Worm (Caenorhabditis elegans) whole organism, L3 larva: ENCODE data around the gene igeg-2.

Experiments used
- R02D3.7 ChIP-seq: fragments of 150-350 bp; optimal IDR thresholded peaks from 2 replicates; lab custom pipeline; 2014; ENCODE audit warnings: missing biosample characterization, missing genetic modification characterization
- aly-2 ChIP-seq: fragments of 150-350 bp; optimal IDR thresholded peaks from 2 replicates; lab custom pipeline; 2014; ENCODE audit warnings: missing biosample characterization, missing genetic modification characterization
- ceh-28 ChIP-seq: fragments of 150-350 bp; optimal IDR thresholded peaks from 2 replicates; lab custom pipeline; 2014; ENCODE audit warnings: missing biosample characterization, missing genetic modification reagents, missing genetic modification characterization
- ceh-9 ChIP-seq: sonication (generic microtip); optimal IDR thresholded peaks from 2 replicates; lab custom pipeline; 2018; ENCODE audit warnings: missing biosample characterization, missing genetic modification characterization
- daf-12 ChIP-seq: fragments of 150-350 bp; optimal IDR thresholded peaks from 2 replicates; lab custom pipeline; 2014; ENCODE audit warnings: missing biosample characterization, missing genetic modification reagents, missing genetic modification characterization
- egl-27 ChIP-seq: sonication (generic microtip); optimal IDR thresholded peaks from 4 replicates; lab custom pipeline; 2017; ENCODE audit warnings: missing biosample characterization, missing genetic modification reagents, missing genetic modification characterization
- egl-5 ChIP-seq: fragments of 150-350 bp; optimal IDR thresholded peaks from 2 replicates; lab custom pipeline; 2017; ENCODE audit warnings: missing biosample characterization, missing genetic modification reagents, missing genetic modification characterization, inconsistent platforms
- elt-2 ChIP-seq: sonication (generic microtip); optimal IDR thresholded peaks from 2 replicates; lab custom pipeline; 2016; ENCODE audit warnings: missing genetic modification reagents, mild to moderate bottlenecking, missing genetic modification characterization, missing compliant biosample characterization
- elt-3 ChIP-seq, 3 experiments: fragments of 150-350 bp in 1 of 3; sonication (generic microtip) in 2 of 3; optimal IDR thresholded peaks; 2 replicates in 2 of 3; 4 replicates in 1 of 3; lab custom pipeline; 2014 to 2017; ENCODE audit warnings: missing biosample characterization in 3 of 3, missing genetic modification characterization in 3 of 3
- eor-1 ChIP-seq, 2 experiments: fragments of 150-350 bp; optimal IDR thresholded peaks; 2 replicates each; lab custom pipeline; 2014 to 2018; ENCODE audit warnings: missing biosample characterization in 2 of 2, missing genetic modification characterization in 2 of 2
- fkh-10 ChIP-seq: sonication (generic microtip); optimal IDR thresholded peaks from 2 replicates; lab custom pipeline; 2017; ENCODE audit warnings: missing biosample characterization, missing genetic modification reagents, missing genetic modification characterization
- fkh-2 ChIP-seq: fragments of 150-350 bp; optimal IDR thresholded peaks from 2 replicates; lab custom pipeline; 2014; ENCODE audit warnings: missing biosample characterization, missing genetic modification reagents, missing genetic modification characterization
- hmg-11 ChIP-seq: sonication (generic microtip); optimal IDR thresholded peaks from 2 replicates; lab custom pipeline; 2016; ENCODE audit warnings: missing genetic modification characterization, missing compliant biosample characterization
- jun-1 ChIP-seq: fragments of 150-350 bp; optimal IDR thresholded peaks from 2 replicates; lab custom pipeline; 2014; ENCODE audit warnings: missing biosample characterization, missing genetic modification reagents, missing genetic modification characterization
- lin-39 ChIP-seq: fragments of 150-350 bp; optimal IDR thresholded peaks from 2 replicates; lab custom pipeline; 2018; ENCODE audit warnings: missing biosample characterization, missing genetic modification reagents, missing genetic modification characterization
- lsy-12 ChIP-seq: sonication (generic microtip); optimal IDR thresholded peaks from 2 replicates; lab custom pipeline; 2016; ENCODE audit warnings: mild to moderate bottlenecking, missing genetic modification characterization, missing compliant biosample characterization
- mdl-1 ChIP-seq: fragments of 150-350 bp; optimal IDR thresholded peaks from 2 replicates; lab custom pipeline; 2014; ENCODE audit warnings: missing biosample characterization, missing genetic modification characterization
- nfya-1 ChIP-seq: sonication (generic microtip); optimal IDR thresholded peaks from 2 replicates; lab custom pipeline; 2017; ENCODE audit warnings: missing genetic modification characterization, mild to moderate bottlenecking, missing compliant biosample characterization, antibody characterized with exemption, moderate library complexity; ENCODE audit not compliant: insufficient read depth
- nhr-11 ChIP-seq: fragments of 150-350 bp; optimal IDR thresholded peaks from 2 replicates; lab custom pipeline; 2014; ENCODE audit warnings: missing biosample characterization, missing genetic modification characterization
- nhr-23 ChIP-seq: fragments of 150-350 bp; optimal IDR thresholded peaks from 2 replicates; lab custom pipeline; 2014; ENCODE audit warnings: missing biosample characterization, missing genetic modification reagents, missing genetic modification characterization
- nhr-25 ChIP-seq: sonication (generic microtip); optimal IDR thresholded peaks from 2 replicates; lab custom pipeline; 2017; ENCODE audit warnings: missing biosample characterization, missing genetic modification characterization
- nhr-28 ChIP-seq: fragments of 150-350 bp; optimal IDR thresholded peaks from 2 replicates; lab custom pipeline; 2014; ENCODE audit warnings: missing biosample characterization, missing genetic modification characterization
- nhr-43 ChIP-seq: sonication (generic microtip); optimal IDR thresholded peaks from 2 replicates; lab custom pipeline; 2016; ENCODE audit warnings: mild to moderate bottlenecking, missing genetic modification characterization, missing compliant biosample characterization; ENCODE audit not compliant: poor library complexity, severe bottlenecking
- nhr-67 ChIP-seq: fragments of 150-350 bp; optimal IDR thresholded peaks from 2 replicates; lab custom pipeline; 2014; ENCODE audit warnings: missing biosample characterization, missing genetic modification characterization
- pha-4 ChIP-seq: fragments of 150-350 bp; optimal IDR thresholded peaks from 2 replicates; lab custom pipeline; 2014; ENCODE audit warnings: missing biosample characterization, missing genetic modification reagents, missing genetic modification characterization
- pqm-1 ChIP-seq: fragments of 150-350 bp; optimal IDR thresholded peaks from 2 replicates; lab custom pipeline; 2017; ENCODE audit warnings: missing biosample characterization, missing genetic modification characterization, inconsistent platforms
- skn-1 ChIP-seq: fragments of 150-350 bp; optimal IDR thresholded peaks from 2 replicates; lab custom pipeline; 2014; ENCODE audit warnings: missing biosample characterization, missing genetic modification characterization
- snpc-4 ChIP-seq: fragments of 150-350 bp; optimal IDR thresholded peaks from 2 replicates; lab custom pipeline; 2014; ENCODE audit warnings: missing biosample characterization, missing genetic modification characterization
- tbx-2 ChIP-seq: sonication (generic microtip); optimal IDR thresholded peaks from 2 replicates; lab custom pipeline; 2016; ENCODE audit warnings: mild to moderate bottlenecking, missing genetic modification characterization, missing compliant biosample characterization
- unc-39 ChIP-seq: sonication (generic microtip); optimal IDR thresholded peaks from 4 replicates; lab custom pipeline; 2017; ENCODE audit warnings: missing biosample characterization, missing genetic modification characterization
- zag-1 ChIP-seq: fragments of 150-350 bp; optimal IDR thresholded peaks from 2 replicates; lab custom pipeline; 2014; ENCODE audit warnings: missing biosample characterization, missing genetic modification characterization
- ztf-4 ChIP-seq: fragments of 150-350 bp; optimal IDR thresholded peaks from 2 replicates; lab custom pipeline; 2014; ENCODE audit warnings: missing biosample characterization, missing genetic modification characterization

The igeg-2 gene

ce11 chrX:11467320-11467732 lies 20.9 kb upstream of the igeg-2 start (continued):
- TF ChIP-seq elt-3 (tag; optimal IDR thresholded peaks at IDR 0.05; lab: Kevin White, UChicago), result no peak

ce11 chrX:11466444-11467319 lies 20.2 kb upstream of the igeg-2 start:
- peak; percentile 83 for TF ChIP-seq pha-4 (tag; lab: Kevin White, UChicago)
- no peak for TF ChIP-seq zag-1 (tag; lab: Kevin White, UChicago)
- TF ChIP-seq, all 47 proteins: peak for 1

ce11 chrX:11465215-11465614 lies 18.8 kb upstream of the igeg-2 start, which contains the start of gene lin-14:
Gene lin-14, plus strand, starts transcription at chrX:11465560.
- TF ChIP-seq nhr-25 (tag; lab: Kevin White, UChicago) (peak; percentile 76), mdl-1 (no peak), snpc-4 (tag; lab: Kevin White, UChicago) (peak; percentile 15), skn-1 (tag; lab: Kevin White, UChicago) (peak; percentile 41), elt-3 (tag; optimal IDR thresholded peaks at IDR 0.05; lab: Kevin White, UChicago) (no peak), daf-12 (tag; lab: Kevin White, UChicago) (peak; percentile 23), eor-1 (tag; optimal IDR thresholded peaks at IDR 0.05; lab: Kevin White, UChicago) (no peak), nhr-23 (tag; lab: Kevin White, UChicago) (peak; percentile 82), ceh-28 (tag; lab: Kevin White, UChicago) (peak; percentile 21), R02D3.7 (tag; lab: Kevin White, UChicago) (peak; percentile 32), tbx-2 (tag; lab: Kevin White, UChicago) (peak; percentile 46), nhr-43 (peak; percentile 76), fkh-10 (GFP tag; lab: Kevin White, UChicago) (no peak), pha-4 (tag; lab: Kevin White, UChicago) (peak; percentile 75), elt-2 (tag; lab: Kevin White, UChicago) (peak; percentile 69), nhr-28 (tag; lab: Kevin White, UChicago) (no peak), jun-1 (tag; lab: Kevin White, UChicago) (peak; percentile 63), egl-27 (peak; percentile 5), unc-39 (tag; lab: Kevin White, UChicago) (no peak), ceh-9 (tag; lab: Kevin White, UChicago) (no peak), nfya-1 (tag; lab: Kevin White, UChicago) (peak; percentile 67), lsy-12 (tag; lab: Kevin White, UChicago) (peak; percentile 49), lin-39 (tag; lab: Kevin White, UChicago) (peak; percentile 87), aly-2 (tag; lab: Kevin White, UChicago) (no peak), nhr-67 (tag; lab: Kevin White, UChicago) (no peak), fkh-2 (tag; lab: Kevin White, UChicago) (no peak), hmg-11 (peak; percentile 85)

ce11 chrX:11464271-11465103 lies 18.1 kb upstream of the igeg-2 start:
- TF ChIP-seq elt-2 (tag; lab: Kevin White, UChicago), result peak; percentile 93
- peak; percentile 61 for TF ChIP-seq pqm-1 (tag; lab: Kevin White, UChicago)
- TF ChIP-seq jun-1 (tag; lab: Kevin White, UChicago), result peak; percentile 55
- TF ChIP-seq lin-39 (tag; lab: Kevin White, UChicago), result peak; percentile 86
- TF ChIP-seq skn-1 (tag; lab: Kevin White, UChicago), result no peak
- peak; percentile 39 for TF ChIP-seq nfya-1 (tag; lab: Kevin White, UChicago)
- no peak for TF ChIP-seq tbx-2 (tag; lab: Kevin White, UChicago)
- TF ChIP-seq egl-5 (tag; lab: Kevin White, UChicago), result peak; percentile 48
- TF ChIP-seq ztf-4 (tag; lab: Kevin White, UChicago), result no peak
- TF ChIP-seq nhr-11 (tag; lab: Kevin White, UChicago), result no peak
